Fruit fly (Drosophila melanogaster): ENCODE data around the gene kdn.
A peak's percentile ranks its signal among the peaks of the same experiment; 100 is the strongest.

Gene kdn

dm6 chrX:6343323-6343722 is 7.1 kb upstream of the kdn start:
- TF ChIP-seq Crg-1 (GFP tag; optimal IDR thresholded peaks at IDR 0.05) (no peak), CG7045 (GFP tag; optimal IDR thresholded peaks at IDR 0.05) (no peak), cnc (optimal IDR thresholded peaks at IDR 0.05) (no peak), CG5204 (GFP tag; optimal IDR thresholded peaks at IDR 0.05) (no peak), kay (GFP tag; ENCODE audit: borderline replicate concordance) (no peak), CG14711 (tag; optimal IDR thresholded peaks at IDR 0.05) (no peak), Mnt (GFP tag; optimal IDR thresholded peaks at IDR 0.05) (no peak), ovo (GFP tag; optimal IDR thresholded peaks at IDR 0.05) (no peak), toe (GFP tag; optimal IDR thresholded peaks at IDR 0.05) (no peak), tj (GFP tag; optimal IDR thresholded peaks at IDR 0.05) (no peak), CG33017 (tag; optimal IDR thresholded peaks at IDR 0.05) (no peak), cic (GFP tag; optimal IDR thresholded peaks at IDR 0.05) (no peak), pad (GFP tag; optimal IDR thresholded peaks at IDR 0.05) (no peak), Clk (GFP tag; optimal IDR thresholded peaks at IDR 0.05) (no peak), Hr96 (GFP tag; optimal IDR thresholded peaks at IDR 0.05) (no peak), CG7101 (tag; optimal IDR thresholded peaks at IDR 0.05) (no peak)

DNA sequence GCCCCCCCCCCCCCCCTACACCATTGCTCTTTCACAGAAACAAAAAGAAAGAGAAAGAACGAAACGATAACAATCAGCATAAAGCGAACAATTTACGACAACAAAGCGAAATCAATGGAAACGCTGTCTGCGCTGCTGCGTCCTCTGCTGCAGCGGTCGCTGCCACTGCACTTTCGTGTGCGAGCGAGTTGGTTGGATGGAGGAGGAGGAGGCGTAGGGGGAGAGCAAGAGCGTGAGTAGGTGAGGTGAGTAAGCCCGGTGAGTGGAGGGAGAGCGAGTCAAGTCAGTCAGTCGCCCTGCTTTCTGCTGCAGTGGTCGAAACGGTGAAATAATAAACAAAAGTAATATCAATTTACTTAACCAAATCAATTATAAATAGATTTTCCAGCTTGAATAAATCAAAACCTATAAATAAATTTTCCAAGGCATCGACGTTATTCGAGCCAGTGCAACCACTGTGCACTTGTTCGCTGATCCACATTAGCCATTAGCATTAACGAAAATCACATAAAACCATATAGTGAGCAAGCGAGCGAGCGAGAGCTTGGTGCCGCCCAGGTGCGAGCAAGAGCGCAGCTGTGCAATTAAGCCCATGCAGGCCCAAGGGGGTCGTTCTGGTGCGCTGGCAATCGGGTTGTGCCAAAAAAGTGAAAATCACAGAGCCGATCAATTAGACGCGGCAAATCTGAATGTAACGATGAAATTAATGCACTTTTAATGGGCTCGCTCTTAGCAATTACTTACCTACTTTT is 6.5 kb upstream of the kdn start:
- TF ChIP-seq CG12768 (GFP tag; optimal IDR thresholded peaks at IDR 0.05) (peak; percentile 61), kay (GFP tag; ENCODE audit: borderline replicate concordance) (peak; percentile 66), Mnt (GFP tag; optimal IDR thresholded peaks at IDR 0.05) (peak; percentile 69), CG33017 (tag; optimal IDR thresholded peaks at IDR 0.05) (peak; percentile 36), pad (GFP tag; optimal IDR thresholded peaks at IDR 0.05) (peak; percentile 71), bab1 (GFP tag; optimal IDR thresholded peaks at IDR 0.05) (peak; percentile 89), CG1620 (GFP tag; optimal IDR thresholded peaks at IDR 0.05) (peak; percentile 71), CG7101 (tag; optimal IDR thresholded peaks at IDR 0.05) (peak; percentile 86), cnc (optimal IDR thresholded peaks at IDR 0.05) (no peak), CG5204 (GFP tag; optimal IDR thresholded peaks at IDR 0.05) (peak; percentile 51), Crg-1 (GFP tag; optimal IDR thresholded peaks at IDR 0.05) (peak; percentile 86), CG14711 (tag; optimal IDR thresholded peaks at IDR 0.05) (peak; percentile 69), tj (GFP tag; optimal IDR thresholded peaks at IDR 0.05) (peak; percentile 98), Clk (GFP tag; optimal IDR thresholded peaks at IDR 0.05) (no peak), CG11617 (GFP tag; optimal IDR thresholded peaks at IDR 0.05) (peak; percentile 94), ovo (GFP tag; optimal IDR thresholded peaks at IDR 0.05) (peak; percentile 82), cic (GFP tag; optimal IDR thresholded peaks at IDR 0.05) (peak; percentile 35), Hr96 (GFP tag; optimal IDR thresholded peaks at IDR 0.05) (peak; percentile 71), CG7045 (GFP tag; optimal IDR thresholded peaks at IDR 0.05) (peak; percentile 67), toe (GFP tag; optimal IDR thresholded peaks at IDR 0.05) (peak; percentile 4)

DNA sequence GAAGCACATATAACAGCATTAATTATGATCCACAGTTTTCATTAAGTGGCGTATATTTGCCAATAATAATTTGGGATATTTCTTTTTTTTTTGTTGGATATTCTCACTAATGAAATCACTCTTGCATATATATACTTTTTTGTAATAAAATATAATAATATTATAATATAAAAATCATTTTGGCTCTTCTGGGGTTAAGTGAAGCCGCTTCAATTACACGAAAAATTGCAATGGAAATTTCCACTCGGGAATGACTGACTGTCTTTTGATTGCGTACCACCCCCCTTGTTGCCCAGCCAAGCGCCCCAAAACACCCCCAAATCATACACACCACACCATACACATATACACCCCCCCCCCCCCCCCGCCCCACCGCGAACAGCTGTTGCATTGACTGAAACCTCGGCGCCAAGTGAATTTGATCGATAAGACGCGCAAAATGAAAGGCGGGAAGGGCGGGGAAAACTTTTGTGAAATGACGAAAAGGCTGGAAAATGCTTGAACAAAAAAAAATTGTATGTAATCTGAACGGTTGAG is 5.8 kb upstream of the kdn start:
- no peak for TF ChIP-seq CG1620 (GFP tag; optimal IDR thresholded peaks at IDR 0.05)
- no peak for TF ChIP-seq Mnt (GFP tag; optimal IDR thresholded peaks at IDR 0.05)
- TF ChIP-seq toe (GFP tag; optimal IDR thresholded peaks at IDR 0.05), result no peak
- TF ChIP-seq kay (GFP tag; ENCODE audit: borderline replicate concordance), result no peak
- TF ChIP-seq bab1 (GFP tag; optimal IDR thresholded peaks at IDR 0.05), result no peak
- TF ChIP-seq Hr96 (GFP tag; optimal IDR thresholded peaks at IDR 0.05), result no peak
- no peak for TF ChIP-seq Clk (GFP tag; optimal IDR thresholded peaks at IDR 0.05)
- TF ChIP-seq CG7045 (GFP tag; optimal IDR thresholded peaks at IDR 0.05), result peak; percentile 17
- peak; percentile 42 for TF ChIP-seq pad (GFP tag; optimal IDR thresholded peaks at IDR 0.05)
- peak; percentile 16 for TF ChIP-seq tj (GFP tag; optimal IDR thresholded peaks at IDR 0.05)
- TF ChIP-seq ovo (GFP tag; optimal IDR thresholded peaks at IDR 0.05), result peak; percentile 20
- no peak for TF ChIP-seq cnc (optimal IDR thresholded peaks at IDR 0.05)
- no peak for TF ChIP-seq cic (GFP tag; optimal IDR thresholded peaks at IDR 0.05)
- TF ChIP-seq CG5204 (GFP tag; optimal IDR thresholded peaks at IDR 0.05), result no peak
- no peak for TF ChIP-seq Crg-1 (GFP tag; optimal IDR thresholded peaks at IDR 0.05)
- TF ChIP-seq CG7101 (tag; optimal IDR thresholded peaks at IDR 0.05), result peak; percentile 68
- peak; percentile 10 for TF ChIP-seq CG14711 (tag; optimal IDR thresholded peaks at IDR 0.05)
- no peak for TF ChIP-seq CG33017 (tag; optimal IDR thresholded peaks at IDR 0.05)
- TF ChIP-seq CG11617 (GFP tag; optimal IDR thresholded peaks at IDR 0.05), result peak; percentile 89
- TF ChIP-seq CG12768 (GFP tag; optimal IDR thresholded peaks at IDR 0.05), result no peak

- no peak for TF ChIP-seq CG1620 (GFP tag; optimal IDR thresholded peaks at IDR 0.05)
- peak; percentile 12 for TF ChIP-seq bab1 (GFP tag; optimal IDR thresholded peaks at IDR 0.05)
- peak; percentile 67 for TF ChIP-seq cic (GFP tag; optimal IDR thresholded peaks at IDR 0.05)
- TF ChIP-seq Crg-1 (GFP tag; optimal IDR thresholded peaks at IDR 0.05), result no peak
- TF ChIP-seq Mnt (GFP tag; optimal IDR thresholded peaks at IDR 0.05), result no peak
- TF ChIP-seq CG14711 (tag; optimal IDR thresholded peaks at IDR 0.05), result peak; percentile 36
These were observed 4.3 kb upstream of the kdn start for dm6 chrX:6346153-6346552.

- TF ChIP-seq cnc (optimal IDR thresholded peaks at IDR 0.05) (no peak), Crg-1 (GFP tag; optimal IDR thresholded peaks at IDR 0.05) (peak; percentile 68), cic (GFP tag; optimal IDR thresholded peaks at IDR 0.05) (no peak), bab1 (GFP tag; optimal IDR thresholded peaks at IDR 0.05) (peak; percentile 80), pad (GFP tag; optimal IDR thresholded peaks at IDR 0.05) (peak; percentile 52), CG1620 (GFP tag; optimal IDR thresholded peaks at IDR 0.05) (peak; percentile 74), Mnt (GFP tag; optimal IDR thresholded peaks at IDR 0.05) (peak; percentile 73), ovo (GFP tag; optimal IDR thresholded peaks at IDR 0.05) (peak; percentile 49), Clk (GFP tag; optimal IDR thresholded peaks at IDR 0.05) (no peak), toe (GFP tag; optimal IDR thresholded peaks at IDR 0.05) (peak; percentile 9), kay (GFP tag; ENCODE audit: borderline replicate concordance) (no peak), CG7045 (GFP tag; optimal IDR thresholded peaks at IDR 0.05) (no peak), CG14711 (tag; optimal IDR thresholded peaks at IDR 0.05) (peak; percentile 96), tj (GFP tag; optimal IDR thresholded peaks at IDR 0.05) (peak; percentile 99), CG12768 (GFP tag; optimal IDR thresholded peaks at IDR 0.05) (no peak), Hr96 (GFP tag; optimal IDR thresholded peaks at IDR 0.05) (no peak), CG11617 (GFP tag; optimal IDR thresholded peaks at IDR 0.05) (no peak), CG7101 (tag; optimal IDR thresholded peaks at IDR 0.05) (peak; percentile 51), CG33017 (tag; optimal IDR thresholded peaks at IDR 0.05) (no peak), CG5204 (GFP tag; optimal IDR thresholded peaks at IDR 0.05) (no peak)
These were observed 3.5 kb upstream of the kdn start, which contains the start of gene CG3847 for dm6 chrX:6346926-6347367. Gene CG3847 (plus strand): TSS chrX:6347103.
